Worm (Caenorhabditis elegans) whole organism, late embryonic: ENCODE measurements around the gene sms-2.

Experiments used
- C08G9.2 ChIP-seq: sonication (generic microtip); optimal IDR thresholded peaks from 2 replicates; lab custom pipeline; 2016; ENCODE audit warnings: mild to moderate bottlenecking, missing genetic modification characterization, moderate library complexity, missing compliant biosample characterization
- F13H6.1 ChIP-seq: sonication (generic microtip); optimal IDR thresholded peaks from 2 replicates; lab custom pipeline; 2016; ENCODE audit warnings: missing genetic modification characterization, missing compliant biosample characterization
- K02D7.2 ChIP-seq: sonication (generic microtip); optimal IDR thresholded peaks from 2 replicates; lab custom pipeline; 2017; ENCODE audit warnings: mild to moderate bottlenecking, missing genetic modification characterization, missing compliant biosample characterization
- T23F11.4 ChIP-seq: fragments of 200-800 bp; sonication (Bioruptor generic); optimal IDR thresholded peaks from 2 replicates; lab custom pipeline; 2018; ENCODE audit warnings: mild to moderate bottlenecking, missing genetic modification characterization, missing compliant biosample characterization
- ceh-19 ChIP-seq: fragments of 200-800 bp; sonication (Bioruptor generic); optimal IDR thresholded peaks from 2 replicates; lab custom pipeline; 2018; ENCODE audit warnings: mild to moderate bottlenecking, missing genetic modification characterization, missing compliant biosample characterization
- ceh-2 ChIP-seq: sonication (generic microtip); optimal IDR thresholded peaks from 2 replicates; lab custom pipeline; 2016; ENCODE audit warnings: missing genotype, missing genetic modification characterization, missing compliant biosample characterization
- ceh-22 ChIP-seq: sonication (generic microtip); optimal IDR thresholded peaks from 2 replicates; lab custom pipeline; 2017; ENCODE audit warnings: missing biosample characterization, missing genetic modification characterization
- ceh-30 ChIP-seq: fragments of 150-350 bp; optimal IDR thresholded peaks from 2 replicates; lab custom pipeline; 2014; ENCODE audit warnings: missing biosample characterization, missing genetic modification characterization
- ceh-31 ChIP-seq: sonication (generic microtip); optimal IDR thresholded peaks from 2 replicates; lab custom pipeline; 2016; ENCODE audit warnings: missing genetic modification characterization, missing compliant biosample characterization
- ceh-34 ChIP-seq: sonication (generic microtip); optimal IDR thresholded peaks from 2 replicates; lab custom pipeline; 2016; ENCODE audit warnings: mild to moderate bottlenecking, missing genetic modification characterization, missing compliant biosample characterization
- ceh-45 ChIP-seq: fragments of 200-800 bp; sonication (Bioruptor generic); IDR thresholded peaks from 2 replicates; pipeline ENCODE4 v1.3.6; 2022; ENCODE audit warnings: missing genetic modification reagents, missing genetic modification characterization, missing compliant biosample characterization
- ceh-48 ChIP-seq: sonication (generic microtip); optimal IDR thresholded peaks from 2 replicates; lab custom pipeline; 2016; ENCODE audit warnings: missing genetic modification characterization, inconsistent platforms, missing compliant biosample characterization
- ceh-6 ChIP-seq: fragments of 200-800 bp; sonication (Bioruptor generic); optimal IDR thresholded peaks from 2 replicates; lab custom pipeline; 2018; ENCODE audit warnings: mild to moderate bottlenecking, missing genetic modification characterization, missing compliant biosample characterization
- ceh-9 ChIP-seq: sonication (generic microtip); optimal IDR thresholded peaks from 2 replicates; lab custom pipeline; 2016; ENCODE audit warnings: mild to moderate bottlenecking, missing genetic modification characterization, inconsistent platforms, missing compliant biosample characterization
- che-1 ChIP-seq: sonication (generic microtip); optimal IDR thresholded peaks from 2 replicates; lab custom pipeline; 2016; ENCODE audit warnings: mild to moderate bottlenecking, missing genetic modification characterization, missing compliant biosample characterization
- dmd-4 ChIP-seq: sonication (generic microtip); optimal IDR thresholded peaks from 2 replicates; lab custom pipeline; 2016; ENCODE audit warnings: borderline replicate concordance, missing genetic modification characterization, missing compliant biosample characterization
- dve-1 ChIP-seq: sonication (generic microtip); optimal IDR thresholded peaks from 2 replicates; lab custom pipeline; 2017; ENCODE audit warnings: antibody characterized with exemption, mild to moderate bottlenecking, missing genetic modification characterization, missing compliant biosample characterization
- elt-4 ChIP-seq: sonication (generic microtip); optimal IDR thresholded peaks from 2 replicates; lab custom pipeline; 2016; ENCODE audit warnings: missing genetic modification characterization, missing compliant biosample characterization
- ets-4 ChIP-seq: sonication (generic microtip); optimal IDR thresholded peaks from 2 replicates; lab custom pipeline; 2016; ENCODE audit warnings: missing genetic modification characterization, missing compliant biosample characterization
- fax-1 ChIP-seq: sonication (generic microtip); optimal IDR thresholded peaks from 2 replicates; lab custom pipeline; 2016; ENCODE audit warnings: missing genotype, missing genetic modification characterization, missing compliant biosample characterization
- fkh-10 ChIP-seq: fragments of 150-350 bp; optimal IDR thresholded peaks from 2 replicates; lab custom pipeline; 2014; ENCODE audit warnings: missing biosample characterization, missing genetic modification reagents, missing genetic modification characterization
- fkh-6 ChIP-seq: sonication (generic microtip); optimal IDR thresholded peaks from 2 replicates; lab custom pipeline; 2016; ENCODE audit warnings: missing genetic modification characterization, missing compliant biosample characterization
- hlh-13 ChIP-seq: fragments of 200-800 bp; sonication (Bioruptor generic); optimal IDR thresholded peaks from 2 replicates; lab custom pipeline; 2018; ENCODE audit warnings: mild to moderate bottlenecking, missing genetic modification characterization, missing compliant biosample characterization
- hlh-30 ChIP-seq: sonication (generic microtip); optimal IDR thresholded peaks from 2 replicates; lab custom pipeline; 2017; ENCODE audit warnings: antibody characterized with exemption, missing genetic modification characterization, missing compliant biosample characterization; ENCODE audit not compliant: insufficient read depth
- hlh-8 ChIP-seq: sonication (generic microtip); optimal IDR thresholded peaks from 2 replicates; lab custom pipeline; 2016; ENCODE audit warnings: missing genotype, missing genetic modification characterization, missing compliant biosample characterization
- lim-6 ChIP-seq: sonication (generic microtip); optimal IDR thresholded peaks from 2 replicates; lab custom pipeline; 2016; ENCODE audit warnings: missing genetic modification characterization, missing compliant biosample characterization
- lin-11 ChIP-seq: fragments of 200-800 bp; sonication (Bioruptor generic); optimal IDR thresholded peaks from 2 replicates; lab custom pipeline; 2018; ENCODE audit warnings: mild to moderate bottlenecking, missing genetic modification characterization, missing compliant biosample characterization
- madf-2 ChIP-seq: sonication (generic microtip); optimal IDR thresholded peaks from 2 replicates; lab custom pipeline; 2017; ENCODE audit warnings: missing genetic modification characterization, missing compliant biosample characterization
- nhr-232 ChIP-seq: sonication (generic microtip); optimal IDR thresholded peaks from 2 replicates; lab custom pipeline; 2016; ENCODE audit warnings: missing genetic modification characterization, missing compliant biosample characterization
- odd-2 ChIP-seq: sonication (generic microtip); optimal IDR thresholded peaks from 2 replicates; lab custom pipeline; 2017; ENCODE audit warnings: antibody characterized with exemption, mild to moderate bottlenecking, missing genetic modification characterization, missing compliant biosample characterization
- pag-3 ChIP-seq: sonication (generic microtip); optimal IDR thresholded peaks from 2 replicates; lab custom pipeline; 2016; ENCODE audit warnings: missing compliant biosample characterization, missing genetic modification characterization, borderline replicate concordance
- pax-1 ChIP-seq: fragments of 150-350 bp; optimal IDR thresholded peaks from 2 replicates; lab custom pipeline; 2014; ENCODE audit warnings: missing biosample characterization, missing genetic modification characterization
- pha-2 ChIP-seq: sonication (generic microtip); optimal IDR thresholded peaks from 2 replicates; lab custom pipeline; 2017; ENCODE audit warnings: mild to moderate bottlenecking, missing genetic modification characterization, missing compliant biosample characterization
- pros-1 ChIP-seq: fragments of 150-350 bp; optimal IDR thresholded peaks from 2 replicates; lab custom pipeline; 2014; ENCODE audit warnings: missing biosample characterization, missing genetic modification reagents, missing genetic modification characterization
- ref-2 ChIP-seq: sonication (generic microtip); optimal IDR thresholded peaks from 2 replicates; lab custom pipeline; 2016; ENCODE audit warnings: missing genetic modification characterization, missing compliant biosample characterization
- rnt-1 ChIP-seq: sonication (generic microtip); optimal IDR thresholded peaks from 2 replicates; lab custom pipeline; 2016; ENCODE audit warnings: missing genetic modification characterization, missing compliant biosample characterization
- sdc-2 ChIP-seq: sonication (generic microtip); optimal IDR thresholded peaks from 2 replicates; lab custom pipeline; 2016; ENCODE audit warnings: missing genotype, missing genetic modification characterization, missing compliant biosample characterization
- sox-2 ChIP-seq: fragments of 200-800 bp; sonication (Bioruptor generic); IDR thresholded peaks from 2 replicates; pipeline ENCODE4 v1.3.6; 2022; ENCODE audit warnings: missing genetic modification reagents, missing genetic modification characterization, missing compliant biosample characterization
- sox-4 ChIP-seq: sonication (generic microtip); optimal IDR thresholded peaks from 2 replicates; lab custom pipeline; 2017; ENCODE audit warnings: mild to moderate bottlenecking, missing genetic modification characterization, inconsistent platforms, missing compliant biosample characterization
- syd-9 ChIP-seq: sonication (generic microtip); optimal IDR thresholded peaks from 2 replicates; lab custom pipeline; 2016; ENCODE audit warnings: mild to moderate bottlenecking, missing genetic modification characterization, moderate library complexity, missing compliant biosample characterization
- ttx-3 ChIP-seq: sonication (generic microtip); optimal IDR thresholded peaks from 2 replicates; lab custom pipeline; 2016; ENCODE audit warnings: missing genetic modification reagents, missing genetic modification characterization, missing compliant biosample characterization
- unc-3 ChIP-seq, 2 experiments: fragments of 200-800 bp in 1 of 2; sonication (Bioruptor generic) in 1 of 2; sonication (generic microtip) in 1 of 2; conservative IDR thresholded peaks in 1 of 2; optimal IDR thresholded peaks in 1 of 2; 2 replicates each; pipeline versions ENCODE4 v1.3.6 to Lab custom; 2016 to 2022; ENCODE audit warnings: missing compliant biosample characterization in 2 of 2, missing genetic modification characterization in 2 of 2, missing genetic modification reagents in 1 of 2
- unc-42 ChIP-seq: sonication (generic microtip); optimal IDR thresholded peaks from 2 replicates; lab custom pipeline; 2016; ENCODE audit warnings: missing genotype, missing genetic modification characterization, missing compliant biosample characterization
- unc-86 ChIP-seq: sonication (generic microtip); optimal IDR thresholded peaks from 2 replicates; lab custom pipeline; 2016; ENCODE audit warnings: missing genetic modification characterization, missing compliant biosample characterization
- ztf-16 ChIP-seq: sonication (generic microtip); optimal IDR thresholded peaks from 2 replicates; lab custom pipeline; 2017; ENCODE audit warnings: missing genetic modification characterization, missing compliant biosample characterization

sms-2 gene

ce11 chrX:992650-993403, 44.1 kb upstream of the sms-2 start (continued):
- peak; percentile 73 for TF ChIP-seq unc-42 (tag; lab: Kevin White, UChicago)
- TF ChIP-seq hlh-30, result no peak
- peak; percentile 77 for TF ChIP-seq ref-2
- TF ChIP-seq dve-1 (tag; lab: Kevin White, UChicago), result no peak
- TF ChIP-seq rnt-1 (tag; lab: Kevin White, UChicago), result peak; percentile 30
- peak; percentile 8 for TF ChIP-seq T23F11.4 (GFP tag; lab: Kevin White, UChicago)
- TF ChIP-seq syd-9 (tag; lab: Kevin White, UChicago), result peak; percentile 38
- peak; percentile 26 for TF ChIP-seq ceh-48 (tag; lab: Kevin White, UChicago)
- peak; percentile 33 for TF ChIP-seq madf-2 (tag; lab: Kevin White, UChicago)

- TF ChIP-seq lin-11 (tag; lab: Kevin White, UChicago), result no peak
- no peak for TF ChIP-seq K02D7.2 (tag; lab: Kevin White, UChicago)
- no peak for TF ChIP-seq sdc-2
- no peak for TF ChIP-seq unc-86 (tag; lab: Kevin White, UChicago)
- no peak for TF ChIP-seq fax-1
- no peak for TF ChIP-seq ets-4 (tag; lab: Kevin White, UChicago)
- no peak for TF ChIP-seq ztf-16 (tag; lab: Kevin White, UChicago)
- no peak for TF ChIP-seq odd-2
- TF ChIP-seq ceh-2, result no peak
- no peak for TF ChIP-seq hlh-8 (tag; lab: Kevin White, UChicago)
- no peak for TF ChIP-seq ceh-6
- TF ChIP-seq syd-9 (tag; lab: Kevin White, UChicago), result no peak
- no peak for TF ChIP-seq hlh-13 (GFP tag; lab: Kevin White, UChicago)
- no peak for TF ChIP-seq unc-3 (GFP tag; conservative IDR thresholded peaks at IDR 0.05; lab: Robert Waterston, UW)
- no peak for TF ChIP-seq unc-3 (tag; optimal IDR thresholded peaks at IDR 0.05; lab: Kevin White, UChicago)
- no peak for TF ChIP-seq hlh-30
- no peak for TF ChIP-seq nhr-232 (tag; lab: Kevin White, UChicago)
- TF ChIP-seq sox-4 (tag; lab: Kevin White, UChicago), result no peak
- TF ChIP-seq, all 69 proteins: peak for 0
These were observed 42.6 kb upstream of the sms-2 start, which contains the start of the genes C09E10.3 and dgk-1 for ce11 chrX:991274-991673. Gene C09E10.3, minus strand, starts transcription at chrX:991374. Gene dgk-1, minus strand, starts transcription at chrX:991456.

ce11 chrX:986463-986862, 37.8 kb upstream of the sms-2 start:
- no peak for TF ChIP-seq ets-4 (tag; lab: Kevin White, UChicago)
- no peak for TF ChIP-seq F13H6.1
- TF ChIP-seq lim-6, result no peak
- no peak for TF ChIP-seq fax-1
- no peak for TF ChIP-seq pha-2 (tag; lab: Kevin White, UChicago)
- no peak for TF ChIP-seq ceh-31 (tag; lab: Kevin White, UChicago)
- peak; percentile 22 for TF ChIP-seq sdc-2
- TF ChIP-seq ceh-45 (GFP tag; lab: Robert Waterston, UW), result no peak
- TF ChIP-seq sox-2 (GFP tag; lab: Robert Waterston, UW), result no peak
- no peak for TF ChIP-seq rnt-1 (tag; lab: Kevin White, UChicago)
- TF ChIP-seq ceh-48 (tag; lab: Kevin White, UChicago), result no peak
- TF ChIP-seq odd-2, result no peak
- no peak for TF ChIP-seq ztf-16 (tag; lab: Kevin White, UChicago)
- TF ChIP-seq fkh-10 (GFP tag; lab: Kevin White, UChicago), result no peak
- peak; percentile 20 for TF ChIP-seq ceh-34 (tag; lab: Kevin White, UChicago)
- no peak for TF ChIP-seq T23F11.4 (GFP tag; lab: Kevin White, UChicago)
- no peak for TF ChIP-seq nhr-232 (tag; lab: Kevin White, UChicago)
- no peak for TF ChIP-seq C08G9.2 (tag; lab: Kevin White, UChicago)
- no peak for TF ChIP-seq ttx-3 (tag; lab: Kevin White, UChicago)
- no peak for TF ChIP-seq ceh-22 (tag; lab: Kevin White, UChicago)
- no peak for TF ChIP-seq ceh-30 (tag; lab: Kevin White, UChicago)
- TF ChIP-seq elt-4 (tag; lab: Kevin White, UChicago), result peak; percentile 61
- no peak for TF ChIP-seq che-1 (tag; lab: Kevin White, UChicago)
- TF ChIP-seq ceh-19 (GFP tag; lab: Kevin White, UChicago), result no peak
- TF ChIP-seq lin-11 (tag; lab: Kevin White, UChicago), result no peak
- TF ChIP-seq K02D7.2 (tag; lab: Kevin White, UChicago), result no peak
- no peak for TF ChIP-seq pax-1
- TF ChIP-seq ceh-9 (tag; lab: Kevin White, UChicago), result no peak
- TF ChIP-seq fkh-6 (tag; lab: Kevin White, UChicago), result no peak
- no peak for TF ChIP-seq hlh-8 (tag; lab: Kevin White, UChicago)
- TF ChIP-seq dmd-4 (tag; lab: Kevin White, UChicago), result no peak
- TF ChIP-seq hlh-13 (GFP tag; lab: Kevin White, UChicago), result no peak
- TF ChIP-seq pag-3 (tag; lab: Kevin White, UChicago), result no peak
- no peak for TF ChIP-seq unc-86 (tag; lab: Kevin White, UChicago)
- no peak for TF ChIP-seq pros-1 (tag; lab: Kevin White, UChicago)
